Fruit fly (Drosophila melanogaster): ENCODE data around the gene Teh3.

Gene Teh3

DNA sequence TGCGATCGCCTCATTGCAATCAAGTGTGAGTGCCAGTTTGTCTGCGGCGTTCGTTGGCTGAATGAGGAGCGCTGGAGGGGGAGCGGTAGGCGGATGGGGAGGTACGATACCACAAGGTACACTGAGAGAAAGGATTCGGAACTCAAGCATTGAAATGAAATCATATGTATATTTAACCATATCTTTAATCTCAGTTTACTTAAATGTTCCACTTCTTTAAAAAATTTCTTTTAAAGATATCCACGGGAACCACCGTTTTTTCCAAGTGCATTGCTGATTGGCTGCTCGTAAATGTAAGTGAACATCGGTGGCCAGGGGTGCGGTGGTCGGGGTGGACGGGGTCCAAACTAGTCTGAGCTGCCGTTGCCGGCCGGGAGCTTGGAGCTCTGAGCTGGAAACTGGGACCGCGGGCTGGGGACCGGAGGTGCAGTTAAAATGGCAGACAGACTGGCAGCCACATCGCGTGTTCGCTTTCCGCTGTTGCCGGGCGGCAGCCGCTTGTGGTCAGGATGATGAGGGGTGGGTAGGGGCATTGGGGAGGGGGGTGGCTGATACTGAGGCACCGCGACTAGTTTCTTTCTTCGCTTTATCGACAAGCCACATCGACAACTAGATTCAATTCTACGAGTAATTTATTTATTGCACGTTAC is 43.8 kb upstream of the Teh3 start (continued):
- TF ChIP-seq hkb (optimal IDR thresholded peaks at IDR 0.05) (no peak), hkb (GFP tag; IDR thresholded peaks at IDR 0.05) (peak; percentile 98), cg (GFP tag; optimal IDR thresholded peaks at IDR 0.05) (peak; percentile 27), HLH4C (GFP tag; IDR thresholded peaks at IDR 0.05; ENCODE audit: partially characterized antibody) (no peak), CG6765 (GFP tag; optimal IDR thresholded peaks at IDR 0.05) (peak; percentile 42), sob (GFP tag; IDR thresholded peaks at IDR 0.05) (peak; percentile 96), CG11093 (GFP tag; IDR thresholded peaks at IDR 0.05) (peak; percentile 94), CG10209 (GFP tag; optimal IDR thresholded peaks at IDR 0.05) (peak; percentile 95), cas (GFP tag; IDR thresholded peaks at IDR 0.05) (peak; percentile 67; the same call in 1 of the 2 replicates), eve (GFP tag; optimal IDR thresholded peaks at IDR 0.05) (peak in 1 of 2 experiments; percentile 97), CG1832 (GFP tag; optimal IDR thresholded peaks at IDR 0.05) (no peak), sisA (GFP tag; IDR thresholded peaks at IDR 0.05) (peak; percentile 99), nau (GFP tag; optimal IDR thresholded peaks at IDR 0.05) (peak; percentile 94), lov (optimal IDR thresholded peaks at IDR 0.05) (no peak), lov (GFP tag; IDR thresholded peaks at IDR 0.05) (peak; percentile 97), Ptx1 (GFP tag; IDR thresholded peaks at IDR 0.05) (peak; percentile 98), CG1529 (GFP tag; optimal IDR thresholded peaks at IDR 0.05) (peak; percentile 98), ttk (GFP tag; IDR thresholded peaks at IDR 0.05) (peak; percentile 98), bsh (GFP tag; optimal IDR thresholded peaks at IDR 0.05) (peak; percentile 95 to 99), CG15269 (tag; optimal IDR thresholded peaks at IDR 0.05) (peak; percentile 96), esg (GFP tag; conservative IDR thresholded peaks at IDR 0.05) (peak; percentile 98), trh (GFP tag; optimal IDR thresholded peaks at IDR 0.05) (peak; percentile 89), phol (tag; optimal IDR thresholded peaks at IDR 0.05) (peak; percentile 96), YL-1 (GFP tag; optimal IDR thresholded peaks at IDR 0.05) (peak; percentile 83), Sry-δ (GFP tag; optimal IDR thresholded peaks at IDR 0.05) (peak; percentile 68), repo (GFP tag; optimal IDR thresholded peaks at IDR 0.05) (peak; percentile 88), CG18599 (GFP tag; optimal IDR thresholded peaks at IDR 0.05) (peak; percentile 93), az2 (GFP tag; optimal IDR thresholded peaks at IDR 0.05) (peak; percentile 97), CG3726 (GFP tag; IDR thresholded peaks at IDR 0.05) (peak; percentile 95), Fer3 (tag; optimal IDR thresholded peaks at IDR 0.05) (peak; percentile 91), CG8089 (GFP tag; optimal IDR thresholded peaks at IDR 0.05) (peak; percentile 96), dimm (GFP tag; IDR thresholded peaks at IDR 0.05) (peak; percentile 95), corto (GFP tag; optimal IDR thresholded peaks at IDR 0.05) (peak; percentile 83), CG6175 (GFP tag; IDR thresholded peaks at IDR 0.05) (peak; percentile 58; the same call in 2 of the 3 replicates), kni (GFP tag; optimal IDR thresholded peaks at IDR 0.05) (peak; percentile 96), tio (GFP tag; optimal IDR thresholded peaks at IDR 0.05) (peak; percentile 84), stc (GFP tag; IDR thresholded peaks at IDR 0.05) (peak; percentile 97), CG11560 (tag; IDR thresholded peaks at IDR 0.05) (peak; percentile 80), CG30020 (tag; optimal IDR thresholded peaks at IDR 0.05) (peak; percentile 82), CG17912 (GFP tag; optimal IDR thresholded peaks at IDR 0.05) (peak; percentile 96), CrebB (tag; optimal IDR thresholded peaks at IDR 0.05) (peak; percentile 93), CG7786 (GFP tag; optimal IDR thresholded peaks at IDR 0.05) (peak; percentile 93), Dbx (GFP tag; IDR thresholded peaks at IDR 0.05) (peak; percentile 79), CG32532 (GFP tag; IDR thresholded peaks at IDR 0.05) (peak; percentile 85), slou (GFP tag; optimal IDR thresholded peaks at IDR 0.05) (peak; percentile 49), CG12744 (GFP tag; optimal IDR thresholded peaks at IDR 0.05) (peak; percentile 74), CG2875 (GFP tag; optimal IDR thresholded peaks at IDR 0.05) (peak; percentile 98), CG10959 (GFP tag; IDR thresholded peaks at IDR 0.05) (peak; percentile 94), Fer2 (tag; optimal IDR thresholded peaks at IDR 0.05) (peak; percentile 88), E2f2 (GFP tag; IDR thresholded peaks at IDR 0.05) (peak; percentile 79), CG2889 (GFP tag; IDR thresholded peaks at IDR 0.05) (peak; percentile 91)

Measured in whole organism, embryonic.